Worm (Caenorhabditis elegans): ENCODE measurements around the gene rde-1.

The rde-1 gene

ce11 chrV:9944093-9944492 lies 47.3 kb downstream of the rde-1 start, which contains the start of gene sre-28:
Gene sre-28, plus strand, starts transcription at chrV:9944393.
- TF ChIP-seq tbx-2 (tag; optimal IDR thresholded peaks at IDR 0.05) (no peak), unc-55 (GFP tag; optimal IDR thresholded peaks at IDR 0.05) (no peak), dve-1 (tag; optimal IDR thresholded peaks at IDR 0.05) (no peak), rnt-1 (tag; optimal IDR thresholded peaks at IDR 0.05) (no peak), dmd-4 (tag; optimal IDR thresholded peaks at IDR 0.05; ENCODE audit: borderline replicate concordance) (no peak), ceh-30 (tag; optimal IDR thresholded peaks at IDR 0.05) (no peak), nhr-232 (tag; optimal IDR thresholded peaks at IDR 0.05) (no peak), npax-4 (tag; optimal IDR thresholded peaks at IDR 0.05) (no peak), che-1 (tag; optimal IDR thresholded peaks at IDR 0.05) (no peak), eyg-1 (tag; optimal IDR thresholded peaks at IDR 0.05) (no peak), fkh-10 (GFP tag; optimal IDR thresholded peaks at IDR 0.05) (no peak), elt-4 (tag; optimal IDR thresholded peaks at IDR 0.05) (no peak), ceh-31 (tag; optimal IDR thresholded peaks at IDR 0.05) (no peak), K02D7.2 (tag; optimal IDR thresholded peaks at IDR 0.05) (no peak), ahr-1 (tag; optimal IDR thresholded peaks at IDR 0.05) (no peak), ceh-45 (GFP tag; IDR thresholded peaks at IDR 0.05) (no peak), C08G9.2 (tag; optimal IDR thresholded peaks at IDR 0.05) (no peak), gmeb-2 (tag; optimal IDR thresholded peaks at IDR 0.05) (no peak)

- no peak for TF ChIP-seq nfya-1 (tag; optimal IDR thresholded peaks at IDR 0.05)
- TF ChIP-seq ztf-16 (tag; optimal IDR thresholded peaks at IDR 0.05), result no peak
- TF ChIP-seq unc-3 (GFP tag; conservative IDR thresholded peaks at IDR 0.05), result no peak
- TF ChIP-seq unc-3 (tag; optimal IDR thresholded peaks at IDR 0.05), result no peak
- no peak for TF ChIP-seq ceh-9 (tag; optimal IDR thresholded peaks at IDR 0.05)
- no peak for TF ChIP-seq dmd-4 (tag; optimal IDR thresholded peaks at IDR 0.05; ENCODE audit: borderline replicate concordance)
- TF ChIP-seq tbx-2 (tag; optimal IDR thresholded peaks at IDR 0.05), result no peak
- no peak for TF ChIP-seq ceh-14 (tag; optimal IDR thresholded peaks at IDR 0.05)
- TF ChIP-seq pat-9 (tag; optimal IDR thresholded peaks at IDR 0.05), result no peak
These were observed 48.4 kb downstream of the rde-1 start, which contains the start of gene fipr-12 for ce11 chrV:9943039-9943438. Gene fipr-12, plus strand, starts transcription at chrV:9943339.
